Worm (Caenorhabditis elegans) whole organism, L3 larva: ENCODE measurements around the gene Y68A4B.3.

ENCODE experiments used
- R02D3.7 ChIP-seq: fragments of 150-350 bp; optimal IDR thresholded peaks from 2 replicates; lab custom pipeline; 2014; ENCODE audit warnings: missing biosample characterization, missing genetic modification characterization
- ZK546.5 ChIP-seq: sonication (generic microtip); optimal IDR thresholded peaks from 2 replicates; lab custom pipeline; 2017; ENCODE audit warnings: missing biosample characterization, missing genetic modification characterization
- aly-2 ChIP-seq: fragments of 150-350 bp; optimal IDR thresholded peaks from 2 replicates; lab custom pipeline; 2014; ENCODE audit warnings: missing biosample characterization, missing genetic modification characterization
- ceh-28 ChIP-seq: fragments of 150-350 bp; optimal IDR thresholded peaks from 2 replicates; lab custom pipeline; 2014; ENCODE audit warnings: missing biosample characterization, missing genetic modification reagents, missing genetic modification characterization
- ceh-9 ChIP-seq: sonication (generic microtip); optimal IDR thresholded peaks from 2 replicates; lab custom pipeline; 2018; ENCODE audit warnings: missing biosample characterization, missing genetic modification characterization
- daf-12 ChIP-seq: fragments of 150-350 bp; optimal IDR thresholded peaks from 2 replicates; lab custom pipeline; 2014; ENCODE audit warnings: missing biosample characterization, missing genetic modification reagents, missing genetic modification characterization
- egl-27 ChIP-seq: sonication (generic microtip); optimal IDR thresholded peaks from 4 replicates; lab custom pipeline; 2017; ENCODE audit warnings: missing biosample characterization, missing genetic modification reagents, missing genetic modification characterization
- egl-5 ChIP-seq: fragments of 150-350 bp; optimal IDR thresholded peaks from 2 replicates; lab custom pipeline; 2017; ENCODE audit warnings: missing biosample characterization, missing genetic modification reagents, missing genetic modification characterization, inconsistent platforms
- elt-1 ChIP-seq: fragments of 150-350 bp; optimal IDR thresholded peaks from 2 replicates; lab custom pipeline; 2014; ENCODE audit warnings: missing biosample characterization, missing genetic modification characterization
- elt-2 ChIP-seq: sonication (generic microtip); optimal IDR thresholded peaks from 2 replicates; lab custom pipeline; 2016; ENCODE audit warnings: missing genetic modification reagents, mild to moderate bottlenecking, missing genetic modification characterization, missing compliant biosample characterization
- eor-1 ChIP-seq, 2 experiments: fragments of 150-350 bp; optimal IDR thresholded peaks; 2 replicates each; lab custom pipeline; 2014 to 2018; ENCODE audit warnings: missing biosample characterization in 2 of 2, missing genetic modification characterization in 2 of 2
- fkh-2 ChIP-seq: fragments of 150-350 bp; optimal IDR thresholded peaks from 2 replicates; lab custom pipeline; 2014; ENCODE audit warnings: missing biosample characterization, missing genetic modification reagents, missing genetic modification characterization
- fos-1 ChIP-seq: fragments of 150-350 bp; optimal IDR thresholded peaks from 2 replicates; lab custom pipeline; 2014; ENCODE audit warnings: missing biosample characterization, missing genetic modification characterization
- hmg-11 ChIP-seq: sonication (generic microtip); optimal IDR thresholded peaks from 2 replicates; lab custom pipeline; 2016; ENCODE audit warnings: missing genetic modification characterization, missing compliant biosample characterization
- lin-15B ChIP-seq: fragments of 150-350 bp; optimal IDR thresholded peaks from 2 replicates; lab custom pipeline; 2014; ENCODE audit warnings: missing biosample characterization, missing genetic modification characterization
- lsy-12 ChIP-seq: sonication (generic microtip); optimal IDR thresholded peaks from 2 replicates; lab custom pipeline; 2016; ENCODE audit warnings: mild to moderate bottlenecking, missing genetic modification characterization, missing compliant biosample characterization
- mdl-1 ChIP-seq: fragments of 150-350 bp; optimal IDR thresholded peaks from 2 replicates; lab custom pipeline; 2014; ENCODE audit warnings: missing biosample characterization, missing genetic modification characterization
- mml-1 ChIP-seq: fragments of 150-350 bp; sonication (generic microtip); optimal IDR thresholded peaks from 3 replicates; lab custom pipeline; 2014; ENCODE audit warnings: missing biosample characterization, missing genetic modification characterization
- nfya-1 ChIP-seq: sonication (generic microtip); optimal IDR thresholded peaks from 2 replicates; lab custom pipeline; 2017; ENCODE audit warnings: missing genetic modification characterization, mild to moderate bottlenecking, missing compliant biosample characterization, antibody characterized with exemption, moderate library complexity; ENCODE audit not compliant: insufficient read depth
- nhr-11 ChIP-seq: fragments of 150-350 bp; optimal IDR thresholded peaks from 2 replicates; lab custom pipeline; 2014; ENCODE audit warnings: missing biosample characterization, missing genetic modification characterization
- nhr-23 ChIP-seq: fragments of 150-350 bp; optimal IDR thresholded peaks from 2 replicates; lab custom pipeline; 2014; ENCODE audit warnings: missing biosample characterization, missing genetic modification reagents, missing genetic modification characterization
- nhr-237 ChIP-seq: fragments of 150-350 bp; optimal IDR thresholded peaks from 2 replicates; lab custom pipeline; 2014; ENCODE audit warnings: missing biosample characterization, missing genetic modification characterization
- nhr-25 ChIP-seq: sonication (generic microtip); optimal IDR thresholded peaks from 2 replicates; lab custom pipeline; 2017; ENCODE audit warnings: missing biosample characterization, missing genetic modification characterization
- nhr-28 ChIP-seq: fragments of 150-350 bp; optimal IDR thresholded peaks from 2 replicates; lab custom pipeline; 2014; ENCODE audit warnings: missing biosample characterization, missing genetic modification characterization
- nhr-43 ChIP-seq: sonication (generic microtip); optimal IDR thresholded peaks from 2 replicates; lab custom pipeline; 2016; ENCODE audit warnings: mild to moderate bottlenecking, missing genetic modification characterization, missing compliant biosample characterization; ENCODE audit not compliant: poor library complexity, severe bottlenecking
- nhr-67 ChIP-seq: fragments of 150-350 bp; optimal IDR thresholded peaks from 2 replicates; lab custom pipeline; 2014; ENCODE audit warnings: missing biosample characterization, missing genetic modification characterization
- nhr-76 ChIP-seq: fragments of 150-350 bp; sonication (generic microtip); optimal IDR thresholded peaks from 5 replicates; lab custom pipeline; 2014; ENCODE audit warnings: missing biosample characterization, missing genetic modification characterization
- pha-4 ChIP-seq: fragments of 150-350 bp; optimal IDR thresholded peaks from 2 replicates; lab custom pipeline; 2014; ENCODE audit warnings: missing biosample characterization, missing genetic modification reagents, missing genetic modification characterization
- pqm-1 ChIP-seq: fragments of 150-350 bp; optimal IDR thresholded peaks from 2 replicates; lab custom pipeline; 2017; ENCODE audit warnings: missing biosample characterization, missing genetic modification characterization, inconsistent platforms
- skn-1 ChIP-seq: fragments of 150-350 bp; optimal IDR thresholded peaks from 2 replicates; lab custom pipeline; 2014; ENCODE audit warnings: missing biosample characterization, missing genetic modification characterization
- snpc-4 ChIP-seq: fragments of 150-350 bp; optimal IDR thresholded peaks from 2 replicates; lab custom pipeline; 2014; ENCODE audit warnings: missing biosample characterization, missing genetic modification characterization
- unc-39 ChIP-seq: sonication (generic microtip); optimal IDR thresholded peaks from 4 replicates; lab custom pipeline; 2017; ENCODE audit warnings: missing biosample characterization, missing genetic modification characterization
- unc-62 ChIP-seq: fragments of 150-350 bp; sonication (generic microtip); optimal IDR thresholded peaks from 4 replicates; lab custom pipeline; 2014; ENCODE audit warnings: missing biosample characterization, missing genetic modification reagents, missing genetic modification characterization
- zag-1 ChIP-seq: fragments of 150-350 bp; optimal IDR thresholded peaks from 2 replicates; lab custom pipeline; 2014; ENCODE audit warnings: missing biosample characterization, missing genetic modification characterization
- ztf-11 ChIP-seq: fragments of 150-350 bp; optimal IDR thresholded peaks from 2 replicates; lab custom pipeline; 2014; ENCODE audit warnings: missing biosample characterization, missing genetic modification characterization
- ztf-4 ChIP-seq: fragments of 150-350 bp; optimal IDR thresholded peaks from 2 replicates; lab custom pipeline; 2014; ENCODE audit warnings: missing biosample characterization, missing genetic modification characterization

Gene Y68A4B.3

DNA sequence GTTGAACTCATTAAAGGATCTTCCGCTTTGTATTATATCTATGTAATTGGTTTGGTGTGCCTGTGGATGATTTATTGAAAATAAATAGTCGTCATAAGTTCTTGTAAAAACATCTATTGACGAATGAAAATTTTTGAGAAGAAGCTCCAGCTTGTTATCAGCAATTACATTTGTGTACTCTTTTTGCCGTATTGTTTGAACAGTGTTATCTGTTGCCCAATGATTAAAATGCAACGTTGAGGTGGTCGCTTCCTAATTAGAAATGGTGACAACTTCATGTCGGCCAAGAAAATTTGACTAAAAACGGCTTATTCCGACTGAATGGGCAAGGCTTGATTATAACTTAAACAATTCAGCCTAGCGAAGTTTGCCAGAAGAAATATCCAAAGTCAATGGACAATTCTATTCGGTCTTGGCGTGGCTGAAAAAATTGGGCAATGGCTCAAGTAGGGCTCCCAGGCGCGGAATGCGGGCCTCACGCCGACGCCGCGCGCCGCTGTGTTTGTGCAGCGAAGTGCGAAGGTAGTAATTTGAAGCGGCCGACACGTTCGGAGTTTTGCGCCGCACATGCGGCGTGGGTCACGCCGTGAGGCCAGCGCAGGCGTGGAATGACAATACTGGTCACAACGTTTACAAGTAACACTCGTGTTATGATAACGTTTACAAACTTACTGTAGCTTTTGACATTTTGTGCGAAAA lies 1.7 kb downstream of the Y68A4B.3 start:
- TF ChIP-seq lin-15B (tag; lab: Kevin White, UChicago) = no peak
- TF ChIP-seq mml-1 (tag; lab: Kevin White, UChicago) = no peak
- no peak for TF ChIP-seq nfya-1 (tag; lab: Kevin White, UChicago)
- no peak for TF ChIP-seq nhr-43
- TF ChIP-seq pha-4 (tag; lab: Kevin White, UChicago) = peak; percentile 21
- TF ChIP-seq nhr-11 (tag; lab: Kevin White, UChicago) = no peak
- peak; percentile 22 for TF ChIP-seq pqm-1 (tag; lab: Kevin White, UChicago)
- TF ChIP-seq unc-62 = no peak
- no peak for TF ChIP-seq zag-1
- no peak for TF ChIP-seq hmg-11 (tag; lab: Kevin White, UChicago)
- TF ChIP-seq unc-39 (tag; lab: Kevin White, UChicago) = no peak
- TF ChIP-seq nhr-76 (tag; lab: Kevin White, UChicago) = no peak
- no peak for TF ChIP-seq ztf-11 (tag; lab: Kevin White, UChicago)
- TF ChIP-seq elt-2 (tag; lab: Kevin White, UChicago) = peak; percentile 70
- TF ChIP-seq ztf-4 = no peak
- no peak for TF ChIP-seq fkh-2 (tag; lab: Kevin White, UChicago)
- no peak for TF ChIP-seq eor-1 (tag; optimal IDR thresholded peaks at IDR 0.05; lab: Kevin White, UChicago)
- no peak for TF ChIP-seq R02D3.7
- TF ChIP-seq nhr-23 (tag; lab: Kevin White, UChicago) = no peak
- TF ChIP-seq ceh-28 (tag; lab: Kevin White, UChicago) = no peak

DNA sequence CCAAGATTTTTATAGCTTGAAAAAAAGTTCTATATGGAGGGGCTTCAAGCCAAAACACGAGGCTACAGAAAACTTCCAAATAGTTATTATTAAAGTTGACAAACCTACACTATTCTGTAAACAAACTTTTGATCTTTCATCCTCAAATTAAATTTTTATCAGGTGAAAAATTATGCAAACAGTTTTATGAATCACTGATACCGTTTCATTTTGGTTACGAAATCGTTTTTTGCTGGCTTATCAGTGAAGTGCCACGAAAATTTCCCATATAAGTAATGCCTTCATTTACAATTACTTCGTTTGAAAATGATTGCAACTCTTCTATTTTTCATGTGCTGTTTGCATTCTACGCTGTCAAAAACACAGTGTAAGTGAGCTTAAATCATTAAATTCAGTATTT lies 3.7 kb downstream of the Y68A4B.3 start, which contains the start of gene T19C9.8:
TSS of gene T19C9.8 (plus strand) at position 299 of the 400 bp plus-strand sequence.
- TF ChIP-seq nfya-1 (tag; lab: Kevin White, UChicago) (no peak), lsy-12 (no peak), elt-2 (tag; lab: Kevin White, UChicago) (peak; percentile 94), mdl-1 (no peak), unc-39 (tag; lab: Kevin White, UChicago) (no peak), nhr-28 (tag; lab: Kevin White, UChicago) (no peak), egl-5 (tag; lab: Kevin White, UChicago) (no peak), ceh-28 (tag; lab: Kevin White, UChicago) (no peak), snpc-4 (no peak), nhr-76 (tag; lab: Kevin White, UChicago) (no peak), nhr-23 (tag; lab: Kevin White, UChicago) (no peak), egl-27 (no peak), pqm-1 (tag; lab: Kevin White, UChicago) (peak; percentile 77)
- TF ChIP-seq, all 47 proteins: peak for 2

DNA sequence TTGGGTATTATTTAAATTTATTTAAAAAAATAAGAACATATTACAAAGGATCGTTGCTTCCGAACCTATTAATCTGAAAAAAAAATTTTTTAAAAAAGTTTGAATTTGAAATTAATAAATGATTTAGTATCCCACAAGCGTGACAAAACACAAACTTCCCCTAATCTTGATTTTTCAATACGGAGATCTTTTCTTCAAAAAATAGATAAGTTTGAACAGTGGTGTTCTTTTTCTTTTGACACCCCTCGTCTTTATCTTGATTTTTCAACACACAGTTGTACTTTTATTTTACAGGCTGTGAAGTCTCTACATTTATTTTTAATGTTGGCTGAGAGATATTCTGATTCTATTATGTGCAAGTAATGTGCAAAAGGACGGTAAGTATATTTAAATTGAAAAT lies 6.1 kb downstream of the Y68A4B.3 start, which contains the start of gene T19C9.10:
TSS of gene T19C9.10 (plus strand) at position 248 of the 400 bp plus-strand sequence.
- TF ChIP-seq elt-1 (tag; lab: Kevin White, UChicago) = peak; percentile 67
- no peak for TF ChIP-seq nhr-237
- no peak for TF ChIP-seq mml-1 (tag; lab: Kevin White, UChicago)
- TF ChIP-seq ZK546.5 (tag; lab: Kevin White, UChicago) = no peak
- TF ChIP-seq daf-12 (tag; lab: Kevin White, UChicago) = no peak
- TF ChIP-seq zag-1 = no peak
- no peak for TF ChIP-seq fos-1 (tag; lab: Kevin White, UChicago)
- no peak for TF ChIP-seq ztf-11 (tag; lab: Kevin White, UChicago)
- TF ChIP-seq, all 47 proteins: peak for 1

DNA sequence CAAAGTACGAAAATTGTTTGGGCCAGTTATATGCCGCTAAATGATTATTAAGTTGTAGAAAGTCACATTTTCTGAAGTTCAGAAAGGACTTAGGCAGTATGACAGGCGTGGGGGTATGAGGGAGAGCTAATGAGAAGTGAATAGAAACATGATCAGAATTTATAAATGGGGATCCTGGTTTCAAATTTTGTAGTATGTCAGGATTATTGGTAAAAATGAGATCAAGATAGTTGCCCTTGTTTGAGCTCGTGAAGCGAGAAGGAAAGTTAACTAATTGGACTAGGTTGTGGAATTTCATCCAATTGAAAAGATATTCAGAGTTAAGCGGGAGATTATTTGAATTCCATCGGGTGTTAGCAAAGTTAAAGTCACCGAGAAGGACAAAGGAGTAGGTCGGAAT lies 10.0 kb downstream of the Y68A4B.3 start:
- TF ChIP-seq egl-5 (tag; lab: Kevin White, UChicago) (no peak), nhr-28 (tag; lab: Kevin White, UChicago) (no peak), hmg-11 (tag; lab: Kevin White, UChicago) (no peak), nhr-67 (tag; lab: Kevin White, UChicago) (no peak), ceh-9 (tag; lab: Kevin White, UChicago) (no peak), skn-1 (no peak), pha-4 (tag; lab: Kevin White, UChicago) (no peak), fos-1 (tag; lab: Kevin White, UChicago) (no peak), pqm-1 (tag; lab: Kevin White, UChicago) (no peak), aly-2 (no peak), ztf-4 (no peak), nhr-25 (tag; lab: Kevin White, UChicago) (no peak)
- TF ChIP-seq, all 47 proteins: peak for 0
